Fruit fly (Drosophila melanogaster) whole organism, adult: ENCODE results near the gene gl.

Experiments
- CG11617 ChIP-seq: fragments of 200-800 bp; sonication (Bioruptor generic); optimal IDR thresholded peaks from 2 replicates; lab custom pipeline; 2017; ENCODE audit warnings: mild to moderate bottlenecking, missing biosample characterization, missing genetic modification reagents, missing genetic modification characterization
- CG12768 ChIP-seq: fragments of 200-800 bp; sonication (Bioruptor generic); optimal IDR thresholded peaks from 2 replicates; lab custom pipeline; 2017; ENCODE audit warnings: missing biosample characterization, missing genetic modification characterization, mild to moderate bottlenecking, moderate library complexity, missing genetic modification reagents
- CG14711 ChIP-seq: fragments of 200-800 bp; sonication (Bioruptor generic); optimal IDR thresholded peaks from 2 replicates; lab custom pipeline; 2018; ENCODE audit warnings: missing biosample characterization, mild to moderate bottlenecking, missing genetic modification characterization, moderate library complexity
- CG1620 ChIP-seq: fragments of 200-800 bp; sonication (Bioruptor generic); optimal IDR thresholded peaks from 2 replicates; lab custom pipeline; 2016; ENCODE audit warnings: missing biosample characterization, missing genetic modification characterization
- CG33017 ChIP-seq: fragments of 200-800 bp; sonication (Bioruptor generic); optimal IDR thresholded peaks from 2 replicates; lab custom pipeline; 2018; ENCODE audit warnings: missing biosample characterization, mild to moderate bottlenecking, missing genetic modification characterization, moderate library complexity
- CG5204 ChIP-seq: fragments of 200-800 bp; sonication (Bioruptor generic); optimal IDR thresholded peaks from 2 replicates; lab custom pipeline; 2016; ENCODE audit warnings: missing biosample characterization, missing genetic modification characterization
- CG7045 ChIP-seq: fragments of 200-800 bp; sonication (Bioruptor generic); optimal IDR thresholded peaks from 2 replicates; lab custom pipeline; 2017; ENCODE audit warnings: missing biosample characterization, mild to moderate bottlenecking, missing genetic modification characterization
- CG7101 ChIP-seq: fragments of 200-800 bp; sonication (Bioruptor generic); optimal IDR thresholded peaks from 2 replicates; lab custom pipeline; 2018; ENCODE audit warnings: missing biosample characterization, mild to moderate bottlenecking, missing genetic modification characterization, moderate library complexity
- Clk ChIP-seq: fragments of 200-800 bp; sonication (Bioruptor generic); optimal IDR thresholded peaks from 2 replicates; lab custom pipeline; 2017; ENCODE audit warnings: missing biosample characterization, missing genetic modification characterization
- Crg-1 ChIP-seq: fragments of 200-800 bp; sonication (Bioruptor generic); optimal IDR thresholded peaks from 2 replicates; lab custom pipeline; 2016; ENCODE audit warnings: missing biosample characterization, missing genetic modification characterization
- Hr96 ChIP-seq: fragments of 200-800 bp; sonication (Bioruptor generic); optimal IDR thresholded peaks from 2 replicates; lab custom pipeline; 2016; ENCODE audit warnings: missing biosample characterization, missing genetic modification characterization
- Mnt ChIP-seq: fragments of 200-800 bp; sonication (Bioruptor generic); optimal IDR thresholded peaks from 2 replicates; lab custom pipeline; 2016; ENCODE audit warnings: missing biosample characterization, mild to moderate bottlenecking, missing genetic modification characterization
- bab1 ChIP-seq: fragments of 200-800 bp; sonication (Bioruptor generic); optimal IDR thresholded peaks from 3 replicates; lab custom pipeline; 2019; ENCODE audit warnings: missing biosample characterization, mild to moderate bottlenecking, missing genetic modification characterization, moderate library complexity
- cic ChIP-seq: fragments of 200-800 bp; sonication (Bioruptor generic); optimal IDR thresholded peaks from 2 replicates; lab custom pipeline; 2017; ENCODE audit warnings: missing biosample characterization, mild to moderate bottlenecking, missing genetic modification characterization, moderate library complexity
- cnc ChIP-seq, 2 experiments: fragments of >200 bp; optimal IDR thresholded peaks; 2 replicates each; lab custom pipeline; 2017
- kay ChIP-seq: fragments of 200-800 bp; sonication (Bioruptor generic); peaks from one replicate; lab custom pipeline; 2016; ENCODE audit warnings: missing biosample characterization, missing genetic modification characterization, borderline replicate concordance
- ovo ChIP-seq: fragments of 200-800 bp; sonication (Bioruptor generic); optimal IDR thresholded peaks from 2 replicates; lab custom pipeline; 2016; ENCODE audit warnings: missing biosample characterization, missing genetic modification characterization
- pad ChIP-seq: fragments of 200-800 bp; sonication (Bioruptor generic); optimal IDR thresholded peaks from 3 replicates; lab custom pipeline; 2017; ENCODE audit warnings: missing biosample characterization, missing genetic modification characterization, mild to moderate bottlenecking, moderate library complexity, missing genetic modification reagents
- tj ChIP-seq: fragments of 200-800 bp; sonication (Bioruptor generic); optimal IDR thresholded peaks from 3 replicates; lab custom pipeline; 2017; ENCODE audit warnings: missing biosample characterization, mild to moderate bottlenecking, missing genetic modification characterization, moderate library complexity
- toe ChIP-seq: fragments of 200-800 bp; sonication (Bioruptor generic); optimal IDR thresholded peaks from 2 replicates; lab custom pipeline; 2016; ENCODE audit warnings: missing biosample characterization, missing genetic modification characterization

Gene gl

DNA sequence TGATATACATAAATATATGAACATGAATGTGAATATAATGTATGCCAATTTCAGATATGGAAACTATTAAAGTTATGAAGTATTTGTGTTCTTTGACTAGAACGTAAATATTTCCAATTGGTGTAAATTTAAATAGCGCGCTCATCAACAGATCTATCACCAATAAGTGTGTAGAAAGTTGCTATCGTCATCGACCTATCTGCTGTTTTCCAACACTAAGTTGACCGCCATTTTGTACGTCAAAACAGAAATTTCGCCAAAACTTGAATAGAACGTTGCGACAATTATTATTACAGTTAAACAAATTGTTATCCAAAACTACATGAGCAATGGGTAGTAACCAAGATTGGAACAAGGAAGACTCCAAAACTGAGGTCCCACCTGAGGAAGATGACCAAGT, 13.1 kb upstream of the gl start, which contains the start of gene cona:
Gene cona (plus strand): TSS at position 236 of the 400 bp plus-strand sequence.
- TF ChIP-seq bab1 (GFP tag; lab: Kevin White, UChicago) (peak; percentile 14), cic (no peak), CG5204 (GFP tag; lab: Kevin White, UChicago) (no peak)

DNA sequence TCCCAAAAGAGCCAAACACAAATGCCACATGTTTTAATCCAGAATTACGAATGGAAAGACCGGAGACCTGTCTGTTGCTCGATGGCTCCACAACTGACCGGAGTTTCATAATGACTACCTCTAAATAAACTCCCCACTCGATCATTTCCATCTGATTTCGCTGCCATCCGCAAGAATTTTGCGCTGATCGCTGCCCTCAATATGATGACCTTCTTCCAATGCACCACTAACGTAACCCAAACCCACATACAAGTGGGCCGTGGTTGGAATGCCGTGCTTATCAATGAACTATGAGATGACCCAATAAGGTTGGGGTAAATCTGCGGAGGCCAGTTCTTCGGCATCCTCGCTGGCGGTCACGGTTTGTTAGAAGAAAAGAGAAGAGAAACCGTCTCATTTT, 12.4 kb upstream of the gl start, which contains the start of gene CG14309:
Gene CG14309 (minus strand): TSS at position 101 of the 400 bp plus-strand sequence.
- TF ChIP-seq ovo (GFP tag; lab: Kevin White, UChicago) (no peak), tj (peak; percentile 45)

DNA sequence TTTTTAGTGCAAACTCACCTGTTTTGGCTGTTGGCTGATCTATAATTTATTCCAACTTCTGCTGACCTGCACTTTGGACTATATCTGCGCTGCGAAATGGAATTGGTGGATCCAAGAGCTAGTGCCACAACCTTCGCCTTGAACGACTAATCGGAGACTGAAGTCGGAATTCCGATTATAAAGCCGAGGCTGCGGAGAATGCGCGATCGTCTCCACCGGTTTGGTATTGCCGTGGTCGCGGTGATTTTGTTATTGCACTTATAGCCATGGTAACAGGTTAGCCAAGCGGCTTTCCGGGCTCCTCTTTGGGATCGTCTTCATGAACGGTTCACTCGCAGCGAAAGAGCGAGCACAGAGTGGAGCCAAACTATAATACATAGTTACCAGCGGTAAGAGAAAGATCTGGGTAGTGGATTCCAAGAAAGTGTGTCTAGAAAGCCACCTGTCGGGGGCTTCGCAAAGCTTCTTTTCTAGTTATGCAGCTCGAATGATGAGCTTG, 8.5 kb upstream of the gl start, which contains the start of gene CG7675:
Gene CG7675 (minus strand): TSS at position 165 of the 499 bp plus-strand sequence.
- no peak for TF ChIP-seq Clk (GFP tag; lab: Kevin White, UChicago)
- TF ChIP-seq toe (GFP tag; lab: Kevin White, UChicago): no peak
- TF ChIP-seq CG33017 (tag; lab: Kevin White, UChicago): no peak
- peak; percentile 95 for TF ChIP-seq tj
- peak; percentile 52 for TF ChIP-seq bab1 (GFP tag; lab: Kevin White, UChicago)

DNA sequence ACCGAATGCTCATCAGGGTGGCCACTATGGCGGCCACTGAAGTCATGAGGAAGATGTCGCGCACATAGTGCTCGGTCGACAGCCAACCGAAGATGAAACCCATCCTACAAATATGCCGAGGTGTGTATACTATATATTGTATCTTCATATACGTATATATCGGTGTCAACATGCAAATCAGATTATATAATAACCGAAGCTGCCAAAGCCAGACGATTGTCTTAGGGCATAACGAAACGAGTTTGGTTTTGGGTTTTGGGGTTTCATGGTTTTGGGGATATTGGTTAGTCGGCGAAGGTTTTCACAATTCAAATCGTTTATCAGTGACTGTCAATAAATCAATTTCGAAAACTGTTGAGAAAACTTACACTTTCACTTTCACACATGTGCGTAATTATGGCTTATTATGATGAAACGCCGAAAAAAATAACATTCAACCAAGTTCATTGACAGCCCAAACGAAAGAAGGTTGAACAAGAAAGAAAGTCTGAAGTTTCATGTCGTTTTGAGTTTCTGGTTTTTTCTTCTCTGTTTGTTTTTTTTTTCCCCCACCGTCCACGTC, 7.8 kb upstream of the gl start:
- TF ChIP-seq CG7101 (tag; lab: Kevin White, UChicago) (no peak), toe (GFP tag; lab: Kevin White, UChicago) (no peak), bab1 (GFP tag; lab: Kevin White, UChicago) (no peak), CG5204 (GFP tag; lab: Kevin White, UChicago) (no peak), CG33017 (tag; lab: Kevin White, UChicago) (no peak), Hr96 (GFP tag; lab: Kevin White, UChicago) (no peak), kay (GFP tag; lab: Kevin White, UChicago) (peak; percentile 71), CG14711 (no peak)

DNA sequence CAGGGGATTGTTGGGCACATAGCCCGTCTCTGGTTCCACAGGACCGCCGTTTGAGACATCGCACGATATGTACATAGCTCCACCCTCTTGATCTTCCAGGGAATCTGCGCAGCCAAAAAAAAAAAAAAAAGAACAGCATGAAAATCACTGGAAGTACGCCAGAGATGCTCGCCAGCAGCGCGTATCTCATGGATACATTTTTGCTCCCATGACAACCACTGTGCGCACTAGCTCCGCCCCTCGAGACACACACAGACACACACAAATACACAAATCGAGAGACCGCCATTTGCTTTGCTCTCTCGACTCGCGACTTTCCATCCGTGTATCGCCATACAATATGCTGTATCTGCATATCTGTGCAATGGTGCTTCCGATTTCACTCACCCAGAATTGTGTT, 1.2 kb downstream of the gl start:
- TF ChIP-seq Mnt (GFP tag; lab: Kevin White, UChicago): no peak
- TF ChIP-seq tj: peak; percentile 22
- no peak for TF ChIP-seq CG11617 (GFP tag; lab: Kevin White, UChicago)
- no peak for TF ChIP-seq CG7045 (GFP tag; lab: Kevin White, UChicago)
- no peak for TF ChIP-seq toe (GFP tag; lab: Kevin White, UChicago)

DNA sequence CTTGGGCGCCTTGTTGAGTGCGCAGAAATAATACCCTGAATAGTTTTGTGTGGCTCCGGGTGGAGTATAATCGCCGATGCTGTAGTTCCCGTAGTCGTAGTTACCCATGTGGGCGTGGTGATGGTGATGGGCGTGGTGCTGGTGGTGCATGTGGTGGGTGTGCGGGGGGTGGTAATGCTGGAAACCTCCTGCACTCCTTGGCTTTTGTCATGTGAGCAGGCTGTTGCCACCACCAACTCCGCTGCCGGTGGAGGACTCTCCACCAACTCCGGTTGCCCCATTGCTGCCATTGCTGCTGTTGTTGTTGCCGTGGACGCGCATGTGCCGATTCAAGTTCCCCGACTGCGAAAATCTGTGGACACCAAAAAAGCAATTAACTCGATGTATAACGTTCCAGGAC, 3.9 kb downstream of the gl start:
- TF ChIP-seq cnc (optimal IDR thresholded peaks at IDR 0.05; lab: Kevin White, UChicago): no peak
- TF ChIP-seq CG33017 (tag; lab: Kevin White, UChicago): no peak
- TF ChIP-seq CG12768 (GFP tag; lab: Kevin White, UChicago): no peak
- TF ChIP-seq CG1620 (GFP tag; lab: Kevin White, UChicago): no peak

DNA sequence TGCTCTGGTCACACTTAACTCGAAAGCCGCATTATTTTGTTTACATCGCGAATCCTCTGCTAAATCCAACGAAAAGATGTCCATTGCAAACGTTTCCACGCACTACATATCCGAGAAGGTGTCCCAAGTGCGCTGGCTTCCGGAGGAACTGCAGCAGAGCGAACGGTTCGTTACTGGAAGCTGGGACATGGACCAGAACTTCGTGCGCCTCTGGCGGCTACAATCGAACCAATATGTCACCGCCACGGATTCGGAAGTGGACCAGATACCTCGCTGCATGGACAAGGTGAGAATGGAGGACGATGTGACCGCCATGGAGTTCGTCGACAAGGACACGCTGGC, 5.9 kb downstream of the gl start:
- TF ChIP-seq tj: no peak
- TF ChIP-seq Mnt (GFP tag; lab: Kevin White, UChicago): no peak
- TF ChIP-seq Crg-1 (GFP tag; lab: Kevin White, UChicago): no peak
- no peak for TF ChIP-seq CG12768 (GFP tag; lab: Kevin White, UChicago)
- no peak for TF ChIP-seq CG33017 (tag; lab: Kevin White, UChicago)
- TF ChIP-seq bab1 (GFP tag; lab: Kevin White, UChicago): no peak
- no peak for TF ChIP-seq pad (GFP tag; lab: Kevin White, UChicago)
- no peak for TF ChIP-seq CG5204 (GFP tag; lab: Kevin White, UChicago)
- no peak for TF ChIP-seq CG7045 (GFP tag; lab: Kevin White, UChicago)
- TF ChIP-seq CG14711: no peak

DNA sequence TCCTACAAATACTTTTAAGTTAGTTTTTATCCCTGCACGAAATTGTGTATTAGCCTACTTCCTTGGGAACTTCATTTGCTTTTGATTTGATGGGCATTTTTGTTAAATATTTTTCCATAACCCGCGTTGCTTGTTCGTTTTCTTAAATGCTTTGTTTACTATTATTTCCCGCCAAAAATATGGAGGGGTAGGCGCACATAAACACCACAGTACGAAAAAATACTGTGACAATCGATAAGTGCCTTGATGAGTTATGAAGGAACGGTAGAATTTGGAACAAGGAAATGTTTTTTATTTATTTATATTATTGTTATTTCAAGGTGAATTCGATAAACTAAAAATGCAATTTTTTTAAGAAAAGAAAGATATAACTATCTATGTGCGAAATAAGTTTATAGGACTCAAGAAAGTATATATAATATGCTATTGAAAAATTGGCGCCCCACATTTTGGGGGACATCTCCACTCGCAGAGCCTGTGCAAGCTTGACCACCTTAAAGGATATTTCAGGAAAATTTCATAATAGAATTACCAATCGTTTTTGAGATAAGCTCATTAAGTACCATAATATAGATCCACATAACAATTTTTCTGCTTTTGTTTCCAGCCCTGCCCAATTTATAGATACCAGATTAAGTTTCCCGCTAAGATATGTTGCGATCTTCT, 6.4 kb downstream of the gl start, which contains the start of the genes WRNexo and Nup43:
Gene WRNexo (minus strand): TSS at position 185 of the 666 bp plus-strand sequence.
Gene Nup43 (plus strand): TSS at position 661 of the 666 bp plus-strand sequence.
- TF ChIP-seq cic: no peak
- no peak for TF ChIP-seq CG7101 (tag; lab: Kevin White, UChicago)
- TF ChIP-seq tj: no peak
- peak; percentile 32 for TF ChIP-seq Hr96 (GFP tag; lab: Kevin White, UChicago)
- no peak for TF ChIP-seq kay (GFP tag; lab: Kevin White, UChicago)
- peak; percentile 96 for TF ChIP-seq pad (GFP tag; lab: Kevin White, UChicago)
- no peak for TF ChIP-seq Crg-1 (GFP tag; lab: Kevin White, UChicago)
- no peak for TF ChIP-seq cnc (optimal IDR thresholded peaks at IDR 0.05; lab: Kevin White, UChicago)
- TF ChIP-seq toe (GFP tag; lab: Kevin White, UChicago): peak; percentile 35
- peak; percentile 34 for TF ChIP-seq CG5204 (GFP tag; lab: Kevin White, UChicago)
- no peak for TF ChIP-seq Clk (GFP tag; lab: Kevin White, UChicago)
- peak; percentile 18 for TF ChIP-seq CG7045 (GFP tag; lab: Kevin White, UChicago)
- no peak for TF ChIP-seq Mnt (GFP tag; lab: Kevin White, UChicago)
- no peak for TF ChIP-seq ovo (GFP tag; lab: Kevin White, UChicago)
- peak; percentile 26 for TF ChIP-seq bab1 (GFP tag; lab: Kevin White, UChicago)
- TF ChIP-seq CG33017 (tag; lab: Kevin White, UChicago): no peak
- TF ChIP-seq CG12768 (GFP tag; lab: Kevin White, UChicago): no peak
- no peak for TF ChIP-seq CG11617 (GFP tag; lab: Kevin White, UChicago)
- no peak for TF ChIP-seq CG1620 (GFP tag; lab: Kevin White, UChicago)
- no peak for TF ChIP-seq CG14711
